Worm (Caenorhabditis elegans) whole organism, L4/young adult: ENCODE measurements around the gene drd-10.

ENCODE experiments used
- W03F9.2 ChIP-seq: fragments of 150-350 bp; optimal IDR thresholded peaks from 2 replicates; lab custom pipeline; 2014; ENCODE audit warnings: missing biosample characterization, missing genetic modification characterization
- dao-5 ChIP-seq: sonication (generic microtip); optimal IDR thresholded peaks from 2 replicates; lab custom pipeline; 2016; ENCODE audit warnings: missing genotype, missing genetic modification characterization, moderate library complexity, missing compliant biosample characterization
- him-1 ChIP-seq: sonication (generic microtip); optimal IDR thresholded peaks from 2 replicates; lab custom pipeline; 2016; ENCODE audit warnings: missing genotype, missing genetic modification reagents, missing genetic modification characterization, missing compliant biosample characterization

DNA sequence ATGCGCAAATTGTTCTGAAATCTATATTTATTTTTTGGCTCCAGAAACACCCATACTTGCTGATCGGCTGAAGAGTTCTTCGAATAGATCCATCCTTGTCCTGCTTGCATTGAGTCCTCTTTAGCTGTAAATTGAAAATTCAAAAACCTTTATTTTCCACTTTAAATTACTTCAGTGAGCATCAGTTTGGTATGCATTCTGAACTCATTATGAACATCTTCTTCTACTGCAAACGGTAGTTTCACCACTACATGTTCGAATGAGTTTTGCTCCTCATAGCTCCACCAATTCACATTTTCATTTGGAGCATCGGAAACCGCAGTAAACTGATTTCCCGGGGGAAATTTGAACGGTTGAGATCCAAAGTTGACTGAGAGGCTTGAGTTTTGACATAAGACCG lies 42.7 kb downstream of the drd-10 start:
- TF ChIP-seq him-1 (tag; lab: Kevin White, UChicago) (no peak), W03F9.2 (tag; lab: Kevin White, UChicago) (no peak), dao-5 (tag; lab: Kevin White, UChicago) (no peak)
